Worm (Caenorhabditis elegans) whole organism, dauer: ENCODE measurements around the gene flp-4.

ENCODE experiments used
- unc-62 ChIP-seq: sonication (generic microtip); optimal IDR thresholded peaks from 2 replicates; lab custom pipeline; 2017; ENCODE audit warnings: missing biosample characterization, missing genetic modification reagents, missing genetic modification characterization

flp-4 gene

DNA sequence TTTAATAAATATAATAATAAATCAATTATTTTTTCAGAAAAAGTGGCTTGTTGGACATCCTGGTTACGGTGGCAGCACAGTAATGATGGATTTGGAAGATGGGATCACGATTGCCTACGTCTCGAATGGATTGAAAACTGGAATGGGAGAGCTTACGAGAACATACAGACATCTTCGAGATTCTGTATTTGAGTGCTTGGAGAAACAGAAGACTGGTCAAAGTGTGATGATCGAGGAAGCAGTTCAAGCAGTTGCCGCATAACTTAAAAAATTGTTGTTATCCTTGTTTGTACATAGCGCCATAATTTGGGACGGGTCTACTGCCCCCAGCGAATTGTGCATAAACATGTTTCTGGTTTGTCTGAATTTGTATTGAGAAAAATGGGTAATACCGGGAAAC, 49.8 kb downstream of the flp-4 start:
- TF ChIP-seq unc-62 (GFP tag; lab: Kevin White, UChicago): no peak

DNA sequence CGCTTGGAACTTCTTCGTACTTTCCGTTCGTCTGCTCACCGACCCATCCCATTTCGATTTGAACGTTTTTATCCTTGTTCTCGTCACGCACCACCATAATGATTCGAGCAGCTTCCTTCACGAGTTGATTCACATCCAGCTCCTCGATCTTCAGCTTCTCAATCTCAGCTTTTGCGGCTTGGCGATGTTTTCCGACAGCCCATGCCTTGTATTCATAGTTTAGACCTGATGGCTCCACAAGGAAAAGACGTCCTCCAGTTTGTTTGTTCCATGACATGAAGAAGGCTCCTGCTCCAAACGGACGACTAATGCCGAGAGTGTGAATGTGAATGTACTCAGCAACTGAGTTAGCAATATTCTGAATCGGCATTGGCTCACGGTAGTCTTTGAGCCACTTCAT, 50.4 kb downstream of the flp-4 start:
- no peak for TF ChIP-seq unc-62 (GFP tag; lab: Kevin White, UChicago)

DNA sequence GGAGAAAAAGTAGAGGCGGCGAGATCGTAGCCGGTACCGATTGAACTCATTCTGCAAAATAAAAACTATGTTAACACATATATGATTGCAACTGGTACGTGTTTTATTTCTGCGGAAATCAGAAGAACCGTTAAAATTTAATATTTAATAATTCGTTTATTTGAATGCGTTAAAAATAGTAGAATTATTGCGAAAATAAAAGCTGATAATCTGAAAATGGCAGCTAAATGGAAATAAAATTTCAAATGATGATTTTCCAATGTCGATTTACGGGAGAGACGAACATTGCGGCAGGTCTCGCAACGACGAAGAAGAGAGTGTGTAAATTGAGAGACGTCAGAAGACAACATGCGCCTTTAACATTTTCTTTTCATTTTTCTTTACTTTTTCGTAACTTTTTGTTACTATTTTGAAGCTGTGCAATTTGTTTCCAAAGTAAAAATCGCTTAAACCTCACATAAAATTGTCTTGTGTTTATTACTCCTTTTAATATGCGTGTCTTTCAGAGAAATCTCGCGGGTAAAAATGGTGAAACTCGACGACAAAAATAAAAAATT, 51.2 kb downstream of the flp-4 start, which contains the start of the genes pas-7 and puf-12:
pas-7 (minus strand) TSS at position 51 of the 557 bp plus-strand sequence.
puf-12 (plus strand) TSS at position 507 of the 557 bp plus-strand sequence.
- no peak for TF ChIP-seq unc-62 (GFP tag; lab: Kevin White, UChicago)

DNA sequence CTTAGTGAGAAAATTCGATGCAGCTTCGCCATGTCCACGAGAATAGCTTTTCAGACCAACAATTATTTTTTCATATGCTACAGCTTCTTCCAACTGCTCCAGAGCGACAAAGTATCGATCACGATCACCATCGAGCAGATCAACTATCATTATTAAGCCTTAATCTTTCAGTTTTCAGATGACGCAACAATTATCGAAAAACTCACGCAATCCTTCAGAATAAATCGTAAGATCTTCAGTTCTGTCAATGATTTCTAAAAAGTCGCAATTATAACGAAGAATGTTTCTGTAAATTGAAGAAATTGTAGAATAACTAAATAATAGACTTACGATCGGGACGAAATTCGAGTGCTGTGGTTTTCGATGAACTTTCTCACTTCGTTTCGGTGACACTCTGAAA, 54.5 kb downstream of the flp-4 start:
- no peak for TF ChIP-seq unc-62 (GFP tag; lab: Kevin White, UChicago)
